Fruit fly (Drosophila melanogaster): ENCODE measurements around the gene Cpr35B.

Cpr35B gene

dm6 chr2L:14458187-14458899 lies 33.4 kb upstream of the Cpr35B start (continued):
- TF ChIP-seq CG1647 (GFP tag; optimal IDR thresholded peaks at IDR 0.05) (peak; percentile 38), bowl (GFP tag; IDR thresholded peaks at IDR 0.05) (peak; percentile 40; the same call in 1 of the 2 replicates), CG8290 (GFP tag; optimal IDR thresholded peaks at IDR 0.05) (no peak), CG8290 (tag; optimal IDR thresholded peaks at IDR 0.05) (peak in 1 of 2 experiments; percentile 5), h (optimal IDR thresholded peaks at IDR 0.05) (no peak), ind (GFP tag; optimal IDR thresholded peaks at IDR 0.05) (no peak), Myb (GFP tag; optimal IDR thresholded peaks at IDR 0.05) (peak; percentile 9), CG7357 (GFP tag; IDR thresholded peaks at IDR 0.05) (0 out of 3 replicates have a peak, but pooled peaks have one; percentile 23), CG2875 (GFP tag; optimal IDR thresholded peaks at IDR 0.05) (peak; percentile 2), hbn (GFP tag; IDR thresholded peaks at IDR 0.05; ENCODE audit: partially characterized antibody) (no peak), Atf3 (GFP tag; optimal IDR thresholded peaks at IDR 0.05) (peak; percentile 35), Adf1 (GFP tag; IDR thresholded peaks at IDR 0.05) (no peak), onecut (GFP tag; IDR thresholded peaks at IDR 0.05) (peak; percentile 63), CG30403 (GFP tag; optimal IDR thresholded peaks at IDR 0.05) (peak; percentile 69), CG12299 (tag; optimal IDR thresholded peaks at IDR 0.05) (peak; percentile 52), btn (GFP tag; optimal IDR thresholded peaks at IDR 0.05) (no peak), eve (GFP tag; optimal IDR thresholded peaks at IDR 0.05) (peak in 1 of 2 experiments; percentile 94), bsh (GFP tag; optimal IDR thresholded peaks at IDR 0.05) (peak in 1 of 2 experiments; percentile 80), slou (GFP tag; optimal IDR thresholded peaks at IDR 0.05) (no peak), ara (GFP tag; IDR thresholded peaks at IDR 0.05) (no peak), Mes4 (GFP tag; optimal IDR thresholded peaks at IDR 0.05) (peak; percentile 58), scrt (GFP tag; optimal IDR thresholded peaks at IDR 0.05) (no peak), CG4282 (GFP tag; optimal IDR thresholded peaks at IDR 0.05) (no peak), nerfin-1 (tag; optimal IDR thresholded peaks at IDR 0.05) (no peak), CG15514 (GFP tag; optimal IDR thresholded peaks at IDR 0.05) (peak; percentile 1), CG14860 (GFP tag; IDR thresholded peaks at IDR 0.05; ENCODE audit: partially characterized antibody) (no peak), NC2α (GFP tag; optimal IDR thresholded peaks at IDR 0.05) (no peak), CG11398 (GFP tag; optimal IDR thresholded peaks at IDR 0.05) (no peak), zf30C (GFP tag; optimal IDR thresholded peaks at IDR 0.05) (no peak), CG16779 (GFP tag; IDR thresholded peaks at IDR 0.05) (no peak), CG14050 (GFP tag; IDR thresholded peaks at IDR 0.05) (peak; percentile 58; the same call in 2 of the 3 replicates), CG6272 (GFP tag; IDR thresholded peaks at IDR 0.05) (no peak), hth (optimal IDR thresholded peaks at IDR 0.05) (peak; percentile 28), Deaf1 (tag; optimal IDR thresholded peaks at IDR 0.05) (peak; percentile 22), CG31388 (GFP tag; optimal IDR thresholded peaks at IDR 0.05) (no peak), CG15073 (GFP tag; optimal IDR thresholded peaks at IDR 0.05) (no peak), Sry-δ (GFP tag; optimal IDR thresholded peaks at IDR 0.05) (peak; percentile 20), Oaz (GFP tag; IDR thresholded peaks at IDR 0.05) (peak; percentile 78), CG7839 (tag; optimal IDR thresholded peaks at IDR 0.05) (peak; percentile 79), bbx (GFP tag; IDR thresholded peaks at IDR 0.05; ENCODE audit: partially characterized antibody) (0 out of 2 replicates have a peak, but pooled peaks have one; percentile 9), HHEX (GFP tag; optimal IDR thresholded peaks at IDR 0.05) (no peak), wek (GFP tag; optimal IDR thresholded peaks at IDR 0.05) (no peak), fd3F (GFP tag; optimal IDR thresholded peaks at IDR 0.05) (peak; percentile 15), CG13894 (tag; optimal IDR thresholded peaks at IDR 0.05) (no peak), Scr (GFP tag; IDR thresholded peaks at IDR 0.05; ENCODE audit: partially characterized antibody) (no peak), CG17328 (GFP tag; IDR thresholded peaks at IDR 0.05) (peak; percentile 64; the same call in 1 of the 2 replicates), fd102C (GFP tag; optimal IDR thresholded peaks at IDR 0.05) (no peak), CG8359 (GFP tag; optimal IDR thresholded peaks at IDR 0.05; ENCODE audit: borderline replicate concordance) (no peak), Eip74EF (GFP tag; optimal IDR thresholded peaks at IDR 0.05) (peak in 1 of 2 experiments; percentile 77), Neu2 (GFP tag; optimal IDR thresholded peaks at IDR 0.05; ENCODE audit: borderline replicate concordance) (no peak)

Data from whole organism, embryonic.